Fruit fly (Drosophila melanogaster): ENCODE measurements around the gene CG32354.

DNA sequence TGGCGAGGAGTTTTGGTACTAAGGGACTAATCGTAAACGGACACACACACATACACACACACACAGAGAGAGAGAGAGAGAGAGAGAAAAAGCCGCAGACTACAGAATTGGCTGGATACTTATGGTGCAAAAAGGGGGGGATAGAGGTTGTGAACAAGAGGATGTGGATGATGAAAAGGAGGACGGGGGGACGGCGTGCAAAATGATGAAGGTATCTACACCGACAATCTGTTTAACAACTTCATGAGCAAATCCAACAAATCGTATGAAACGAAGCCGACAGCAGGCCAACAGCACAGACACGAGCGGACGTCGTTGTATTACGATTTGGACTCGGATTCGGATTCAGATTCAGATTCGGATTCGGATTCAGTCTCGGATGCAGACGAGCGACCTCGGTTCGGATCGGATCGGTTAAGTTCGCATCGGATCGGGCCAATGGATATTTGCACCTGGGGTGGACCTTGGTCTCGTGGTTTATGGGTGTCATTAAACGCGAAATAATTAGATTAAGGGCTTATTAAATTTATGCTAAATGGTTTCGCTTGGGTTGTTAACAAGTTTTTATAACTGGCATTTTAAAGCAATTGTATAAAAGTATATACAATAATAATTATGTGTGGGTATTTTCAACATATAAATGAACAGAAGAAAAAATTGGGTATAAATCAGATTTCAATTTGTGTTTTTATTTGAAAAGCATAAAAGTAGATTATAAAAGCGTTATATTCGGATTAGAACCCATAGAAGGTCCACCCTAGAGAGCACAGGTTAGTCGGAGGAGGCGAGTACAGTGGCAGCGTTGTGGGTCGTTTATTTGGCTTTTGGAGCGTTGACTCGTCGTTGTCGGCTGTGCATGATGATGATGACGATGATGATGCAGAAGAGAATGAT is 33.3 kb upstream of the CG32354 start:
- TF ChIP-seq Myc (optimal IDR thresholded peaks at IDR 0.05) (no peak), psq (optimal IDR thresholded peaks at IDR 0.05) (no peak), insv (optimal IDR thresholded peaks at IDR 0.05) (no peak), h (optimal IDR thresholded peaks at IDR 0.05) (no peak), ttk (optimal IDR thresholded peaks at IDR 0.05) (no peak), Sin3A (optimal IDR thresholded peaks at IDR 0.05) (no peak)
